Fruit fly (Drosophila melanogaster) whole organism, embryonic: ENCODE data around the gene TTLL4B.
A peak's percentile ranks its signal among the peaks of the same experiment; 100 is the strongest.

Source experiments
- ATbp ChIP-seq: fragments of 200-800 bp; sonication (Bioruptor generic); optimal IDR thresholded peaks from 2 replicates; lab custom pipeline; 2017; ENCODE audit warnings: missing biosample characterization, mild to moderate bottlenecking, missing genetic modification characterization, missing genetic modification reagents
- Abd-B ChIP-seq: fragments of 200-800 bp; sonication (Bioruptor generic); optimal IDR thresholded peaks from 2 replicates; lab custom pipeline; 2018; ENCODE audit warnings: missing biosample characterization, mild to moderate bottlenecking, missing genetic modification characterization, moderate library complexity
- Ada2b ChIP-seq: fragments of 200-800 bp; sonication (Bioruptor generic); IDR thresholded peaks from 2 replicates; pipeline ENCODE4 v1.3.6; 2022; ENCODE audit warnings: missing biosample characterization, missing genetic modification characterization
- Atf6 ChIP-seq: fragments of 200-800 bp; sonication (Bioruptor generic); IDR thresholded peaks from 2 replicates; pipeline ENCODE4 v1.3.6; 2022; ENCODE audit warnings: missing biosample characterization, missing genetic modification characterization
- Awh ChIP-seq: fragments of 200-800 bp; sonication (Bioruptor generic); IDR thresholded peaks from 2 replicates; pipeline ENCODE4, ENCODE4 v1.3.6; 2022; ENCODE audit warnings: missing biosample characterization, missing genetic modification characterization
- B-H2 ChIP-seq: fragments of 200-800 bp; sonication (Bioruptor generic); optimal IDR thresholded peaks from 2 replicates; lab custom pipeline; 2018; ENCODE audit warnings: missing biosample characterization, mild to moderate bottlenecking, missing genetic modification characterization
- CG11085 ChIP-seq: fragments of 200-800 bp; sonication (Bioruptor generic); IDR thresholded peaks from 2 replicates; pipeline ENCODE4 v1.3.6; 2022; ENCODE audit warnings: missing biosample characterization, missing genetic modification characterization
- CG11247 ChIP-seq: fragments of 200-800 bp; sonication (Bioruptor generic); IDR thresholded peaks from 2 replicates; pipeline ENCODE4 v1.3.6; 2022; ENCODE audit warnings: missing biosample characterization, missing genetic modification characterization
- CG11560 ChIP-seq: fragments of 200-800 bp; sonication (Bioruptor generic); IDR thresholded peaks from 3 replicates; pipeline ENCODE4 v1.3.6; 2022; ENCODE audit warnings: missing biosample characterization, missing genetic modification characterization
- CG12155 ChIP-seq: fragments of 200-800 bp; sonication (Bioruptor generic); optimal IDR thresholded peaks from 3 replicates; lab custom pipeline; 2016; ENCODE audit warnings: missing biosample characterization, missing genetic modification characterization
- CG12659 ChIP-seq: fragments of 200-800 bp; sonication (Bioruptor generic); optimal IDR thresholded peaks from 3 replicates; lab custom pipeline; 2017; ENCODE audit warnings: mild to moderate bottlenecking, missing biosample characterization, missing genetic modification reagents, missing genetic modification characterization
- CG12744 ChIP-seq: fragments of 200-800 bp; sonication (Bioruptor generic); optimal IDR thresholded peaks from 2 replicates; lab custom pipeline; 2016; ENCODE audit warnings: missing biosample characterization, missing genetic modification characterization
- CG1529 ChIP-seq: fragments of 200-800 bp; sonication (Bioruptor generic); optimal IDR thresholded peaks from 3 replicates; lab custom pipeline; 2018; ENCODE audit warnings: missing biosample characterization, missing genetic modification characterization
- CG1647 ChIP-seq: fragments of 200-800 bp; sonication (Bioruptor generic); optimal IDR thresholded peaks from 3 replicates; lab custom pipeline; 2016; ENCODE audit warnings: missing biosample characterization, missing genetic modification characterization
- CG16813 ChIP-seq: fragments of 200-800 bp; sonication (Bioruptor generic); IDR thresholded peaks from 3 replicates; pipeline ENCODE4 v1.3.6; 2022; ENCODE audit warnings: missing biosample characterization, missing genetic modification characterization; ENCODE audit not compliant: partially characterized antibody
- CG17361 ChIP-seq: fragments of 200-800 bp; sonication (Bioruptor generic); IDR thresholded peaks from 3 replicates; pipeline ENCODE4 v1.3.6; 2022; ENCODE audit warnings: missing biosample characterization, missing genetic modification characterization
- CG17385 ChIP-seq: fragments of 200-800 bp; sonication (Bioruptor generic); optimal IDR thresholded peaks from 3 replicates; lab custom pipeline; 2018; ENCODE audit warnings: missing biosample characterization, mild to moderate bottlenecking, missing genetic modification characterization
- CG2202 ChIP-seq: fragments of 200-800 bp; sonication (Bioruptor generic); optimal IDR thresholded peaks from 2 replicates; lab custom pipeline; 2018; ENCODE audit warnings: missing biosample characterization, mild to moderate bottlenecking, missing genetic modification characterization
- CG31388 ChIP-seq: fragments of 200-800 bp; sonication (Bioruptor generic); optimal IDR thresholded peaks from 2 replicates; lab custom pipeline; 2016; ENCODE audit warnings: missing biosample characterization, missing genetic modification characterization
- CG32532 ChIP-seq: fragments of 200-800 bp; sonication (Bioruptor generic); IDR thresholded peaks from 2 replicates; pipeline ENCODE4 v1.3.6; 2022; ENCODE audit warnings: missing biosample characterization, missing genetic modification characterization
- CG4282 ChIP-seq: fragments of 200-800 bp; sonication (Bioruptor generic); optimal IDR thresholded peaks from 2 replicates; lab custom pipeline; 2016; ENCODE audit warnings: missing biosample characterization, missing genetic modification characterization
- CG4328 ChIP-seq: fragments of 200-800 bp; sonication (Bioruptor generic); optimal IDR thresholded peaks from 3 replicates; lab custom pipeline; 2017; ENCODE audit warnings: missing biosample characterization, missing genetic modification reagents, missing genetic modification characterization
- CG7745 ChIP-seq: fragments of 200-800 bp; sonication (Bioruptor generic); optimal IDR thresholded peaks from 2 replicates; lab custom pipeline; 2018; ENCODE audit warnings: missing biosample characterization, mild to moderate bottlenecking, missing genetic modification characterization, moderate library complexity
- CG7786 ChIP-seq: fragments of 200-800 bp; sonication (Bioruptor generic); optimal IDR thresholded peaks from 2 replicates; lab custom pipeline; 2016; ENCODE audit warnings: missing biosample characterization, missing genetic modification characterization
- CG8290 ChIP-seq, 3 experiments: fragments of 200-800 bp; sonication (Bioruptor generic); optimal IDR thresholded peaks; 2 replicates each; lab custom pipeline; 2016 to 2019; ENCODE audit warnings: missing biosample characterization in 3 of 3, missing genetic modification characterization in 3 of 3, mild to moderate bottlenecking in 2 of 3, moderate library complexity in 1 of 3
- CG9932 ChIP-seq: fragments of 200-800 bp; sonication (Bioruptor generic); IDR thresholded peaks from 2 replicates; pipeline ENCODE4 v1.3.6; 2022; ENCODE audit warnings: missing biosample characterization, missing genetic modification characterization
- Chrac-16 ChIP-seq: fragments of 200-800 bp; sonication (Bioruptor generic); optimal IDR thresholded peaks from 3 replicates; lab custom pipeline; 2016; ENCODE audit warnings: missing biosample characterization, missing genetic modification characterization
- CrebB ChIP-seq: fragments of 200-800 bp; sonication (Bioruptor generic); optimal IDR thresholded peaks from 3 replicates; lab custom pipeline; 2018; ENCODE audit warnings: missing biosample characterization, mild to moderate bottlenecking, missing genetic modification characterization
- Dbx ChIP-seq: fragments of 200-800 bp; sonication (Bioruptor generic); IDR thresholded peaks from 3 replicates; pipeline ENCODE4 v1.3.6; 2022; ENCODE audit warnings: missing biosample characterization, missing genetic modification characterization
- Deaf1 ChIP-seq: fragments of 200-800 bp; optimal IDR thresholded peaks from 3 replicates; lab custom pipeline; 2019; ENCODE audit warnings: missing biosample characterization, mild to moderate bottlenecking, missing genetic modification characterization, moderate library complexity
- Ets97D ChIP-seq: fragments of 200-800 bp; sonication (Bioruptor generic); optimal IDR thresholded peaks from 3 replicates; lab custom pipeline; 2016; ENCODE audit warnings: missing biosample characterization, missing genetic modification characterization
- Hey ChIP-seq: fragments of 200-800 bp; sonication (Bioruptor generic); optimal IDR thresholded peaks from 3 replicates; lab custom pipeline; 2018; ENCODE audit warnings: missing biosample characterization, mild to moderate bottlenecking, missing genetic modification characterization
- Med ChIP-seq: fragments of 200-800 bp; sonication (Bioruptor generic); peaks from one replicate; lab custom pipeline; 2016; ENCODE audit warnings: missing biosample characterization, missing genetic modification characterization, mild to moderate bottlenecking, inconsistent platforms, moderate library complexity
- Mes4 ChIP-seq: fragments of 200-800 bp; sonication (Bioruptor generic); optimal IDR thresholded peaks from 2 replicates; lab custom pipeline; 2016; ENCODE audit warnings: missing biosample characterization, missing genetic modification characterization
- Ptx1 ChIP-seq: fragments of 200-800 bp; sonication (Bioruptor generic); IDR thresholded peaks from 2 replicates; pipeline ENCODE4 v1.3.6; 2022; ENCODE audit warnings: missing biosample characterization, missing genetic modification characterization
- Rx ChIP-seq: fragments of 200-800 bp; sonication (Bioruptor generic); IDR thresholded peaks from 2 replicates; pipeline ENCODE4 v1.3.6; 2022; ENCODE audit warnings: missing biosample characterization, missing genetic modification characterization
- Six4 ChIP-seq: fragments of 200-800 bp; sonication (Bioruptor generic); optimal IDR thresholded peaks from 2 replicates; lab custom pipeline; 2016; ENCODE audit warnings: missing biosample characterization, missing genetic modification characterization
- Ssrp ChIP-seq: fragments of 200-800 bp; sonication (Bioruptor generic); optimal IDR thresholded peaks from 2 replicates; lab custom pipeline; 2018; ENCODE audit warnings: missing biosample characterization, mild to moderate bottlenecking, missing genetic modification characterization, moderate library complexity
- Vsx1 ChIP-seq: fragments of 200-800 bp; sonication (Bioruptor generic); optimal IDR thresholded peaks from 2 replicates; lab custom pipeline; 2017; ENCODE audit warnings: missing biosample characterization, mild to moderate bottlenecking, missing genetic modification characterization, missing genetic modification reagents
- br ChIP-seq: fragments of >200 bp; optimal IDR thresholded peaks from 2 replicates; lab custom pipeline; 2017
- dpn ChIP-seq, 2 experiments: fragments of 200-800 bp; sonication (Bioruptor generic); optimal IDR thresholded peaks; 3 replicates each; lab custom pipeline; 2016; ENCODE audit warnings: missing biosample characterization in 2 of 2, missing genetic modification characterization in 2 of 2
- esg ChIP-seq: fragments of 200-800 bp; sonication (Bioruptor generic); conservative IDR thresholded peaks from 2 replicates; pipeline ENCODE4 v1.3.6; 2022; ENCODE audit warnings: missing biosample characterization, missing genetic modification characterization
- fd96Cb ChIP-seq: fragments of 200-800 bp; sonication (Bioruptor generic); optimal IDR thresholded peaks from 2 replicates; lab custom pipeline; 2018; ENCODE audit warnings: missing biosample characterization, mild to moderate bottlenecking, missing genetic modification characterization, moderate library complexity
- fru ChIP-seq: fragments of >200 bp; optimal IDR thresholded peaks from 2 replicates; lab custom pipeline; 2017
- gce ChIP-seq: fragments of 200-800 bp; sonication (Bioruptor generic); IDR thresholded peaks from 3 replicates; pipeline ENCODE4 v1.3.6; 2022; ENCODE audit warnings: missing biosample characterization, missing genetic modification characterization
- lilli ChIP-seq: fragments of 200-800 bp; sonication (Bioruptor generic); optimal IDR thresholded peaks from 3 replicates; lab custom pipeline; 2016; ENCODE audit warnings: missing biosample characterization, missing genetic modification characterization
- nerfin-2 ChIP-seq: fragments of 200-800 bp; sonication (Bioruptor generic); IDR thresholded peaks from 2 replicates; pipeline ENCODE4 v1.3.6; 2022; ENCODE audit warnings: missing biosample characterization, missing genetic modification characterization; ENCODE audit not compliant: partially characterized antibody
- p53 ChIP-seq: fragments of 200-800 bp; sonication (Bioruptor generic); optimal IDR thresholded peaks from 2 replicates; lab custom pipeline; 2016; ENCODE audit warnings: missing biosample characterization, missing genetic modification characterization
- sens ChIP-seq: fragments of 200-800 bp; sonication (Bioruptor generic); peaks from one replicate; lab custom pipeline; 2016; ENCODE audit warnings: missing biosample characterization, missing genetic modification characterization
- sisA ChIP-seq: fragments of 200-800 bp; sonication (Bioruptor generic); IDR thresholded peaks from 2 replicates; pipeline ENCODE4 v1.3.6; 2022; ENCODE audit warnings: missing biosample characterization, missing genetic modification characterization
- slbo ChIP-seq: fragments of 200-800 bp; sonication (Bioruptor generic); IDR thresholded peaks from 2 replicates; pipeline ENCODE4 v1.3.6; 2022; ENCODE audit warnings: missing biosample characterization, missing genetic modification characterization
- unc-4 ChIP-seq: fragments of 200-800 bp; sonication (Bioruptor generic); IDR thresholded peaks from 2 replicates; pipeline ENCODE4 v1.3.6; 2022; ENCODE audit warnings: missing biosample characterization, missing genetic modification characterization; ENCODE audit not compliant: partially characterized antibody

Gene TTLL4B

DNA sequence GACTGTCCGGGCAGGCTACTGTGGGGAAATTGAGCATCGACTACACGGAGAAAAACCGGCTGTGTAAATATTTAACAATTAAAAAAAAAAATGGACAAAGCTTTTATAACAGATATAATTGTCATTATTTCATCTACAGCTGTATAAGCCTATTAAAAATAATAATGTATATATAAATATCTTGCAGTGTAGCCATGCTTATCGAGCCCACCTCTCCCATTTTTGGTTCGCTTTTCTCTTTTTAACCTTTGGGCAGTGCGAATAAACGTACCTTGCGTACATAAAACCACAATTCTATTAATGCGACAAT lies 34.3 kb downstream of the TTLL4B start (continued):
- TF ChIP-seq CrebB (tag; lab: Kevin White, UChicago), result no peak
- 0 out of 2 replicates have a peak, but pooled peaks have one; percentile 48 for TF ChIP-seq CG11247
- no peak for TF ChIP-seq fru (lab: Kevin White, UChicago)
- peak; percentile 35 for TF ChIP-seq ATbp (GFP tag; lab: Kevin White, UChicago)
- peak; percentile 60; the same call in 2 of the 3 replicates for TF ChIP-seq CG11560 (tag; lab: Robert Waterston, UW)
- peak; percentile 44 for TF ChIP-seq fd96Cb (tag; lab: Kevin White, UChicago)
- TF ChIP-seq CG32532 (GFP tag; lab: Robert Waterston, UW), result peak; percentile 87
- peak; percentile 65 for TF ChIP-seq CG12155 (GFP tag; lab: Kevin White, UChicago)
- TF ChIP-seq gce (GFP tag; lab: Robert Waterston, UW), result peak; percentile 51; the same call in 1 of the 3 replicates
- peak; percentile 56 for TF ChIP-seq esg (GFP tag; lab: Robert Waterston, UW)
- TF ChIP-seq CG16813 (GFP tag; lab: Robert Waterston, UW), result no peak
- no peak for TF ChIP-seq p53 (GFP tag; lab: Kevin White, UChicago)
- TF ChIP-seq CG17385 (GFP tag; lab: Kevin White, UChicago), result peak; percentile 63
- TF ChIP-seq Dbx (GFP tag; lab: Robert Waterston, UW), result no peak; the same call in 2 of the 3 replicates
- TF ChIP-seq Ets97D (GFP tag; lab: Kevin White, UChicago), result peak; percentile 14
- TF ChIP-seq Mes4 (GFP tag; lab: Kevin White, UChicago), result no peak
- TF ChIP-seq Vsx1 (GFP tag; lab: Kevin White, UChicago), result no peak
- no peak for TF ChIP-seq unc-4 (GFP tag; lab: Robert Waterston, UW)
- no peak for TF ChIP-seq Med (GFP tag; lab: Kevin White, UChicago)
- no peak for TF ChIP-seq CG4328 (GFP tag; lab: Kevin White, UChicago)
- TF ChIP-seq Ptx1, result peak; percentile 71
- peak; percentile 57 for TF ChIP-seq CG11085
- peak; percentile 67 for TF ChIP-seq sens (GFP tag; lab: Kevin White, UChicago)
- no peak for TF ChIP-seq nerfin-2 (GFP tag; lab: Robert Waterston, UW)
- no peak; the same call in 1 of the 2 replicates for TF ChIP-seq Atf6 (GFP tag; lab: Robert Waterston, UW)
- TF ChIP-seq CG12744 (GFP tag; lab: Kevin White, UChicago), result no peak
- TF ChIP-seq Rx (GFP tag; lab: Robert Waterston, UW), result peak; percentile 65
- no peak for TF ChIP-seq CG7745 (tag; lab: Kevin White, UChicago)
- no peak for TF ChIP-seq Ssrp
- no peak for TF ChIP-seq Six4
- TF ChIP-seq CG9932 (GFP tag; lab: Robert Waterston, UW), result peak; percentile 79
- TF ChIP-seq slbo (GFP tag; lab: Robert Waterston, UW), result peak; percentile 85
- peak; percentile 2 for TF ChIP-seq CG1647 (GFP tag; lab: Kevin White, UChicago)
- TF ChIP-seq CG31388 (GFP tag; lab: Kevin White, UChicago), result no peak
- TF ChIP-seq CG4282 (GFP tag; lab: Kevin White, UChicago), result no peak
- TF ChIP-seq CG1529 (GFP tag; lab: Kevin White, UChicago), result peak; percentile 6
- no peak for TF ChIP-seq Hey (tag; lab: Kevin White, UChicago)
- TF ChIP-seq Abd-B, result peak; percentile 53
- TF ChIP-seq Awh (GFP tag; lab: Robert Waterston, UW), result no peak; the same call in 1 of the 2 replicates
- peak; percentile 40 for TF ChIP-seq CG12659 (GFP tag; lab: Kevin White, UChicago)
- TF ChIP-seq CG17361 (GFP tag; lab: Robert Waterston, UW), result peak; percentile 55; the same call in 2 of the 3 replicates
- TF ChIP-seq CG8290 (GFP tag; optimal IDR thresholded peaks at IDR 0.05; lab: Kevin White, UChicago), result no peak
- no peak for TF ChIP-seq CG8290 (tag; optimal IDR thresholded peaks at IDR 0.05; lab: Kevin White, UChicago)
- TF ChIP-seq Ada2b (GFP tag; lab: Robert Waterston, UW), result peak; percentile 78
- no peak for TF ChIP-seq Deaf1 (tag; lab: Kevin White, UChicago)
- TF ChIP-seq B-H2 (GFP tag; lab: Kevin White, UChicago), result peak; percentile 73
- TF ChIP-seq dpn (GFP tag; optimal IDR thresholded peaks at IDR 0.05; lab: Kevin White, UChicago), result peak; percentile 50 to 59
- TF ChIP-seq sisA, result peak; percentile 77
- no peak for TF ChIP-seq CG7786 (GFP tag; lab: Kevin White, UChicago)
- no peak for TF ChIP-seq CG2202 (tag; lab: Kevin White, UChicago)
- TF ChIP-seq lilli (GFP tag; lab: Kevin White, UChicago), result peak; percentile 59
- peak; percentile 56 for TF ChIP-seq Chrac-16 (GFP tag; lab: Kevin White, UChicago)
- TF ChIP-seq br (lab: Kevin White, UChicago), result no peak
